Worm (Caenorhabditis elegans) whole organism, L3 larva: ENCODE data around the gene ZK632.12.

Experiments used
- R02D3.7 ChIP-seq: fragments of 150-350 bp; optimal IDR thresholded peaks from 2 replicates; lab custom pipeline; 2014; ENCODE audit warnings: missing biosample characterization, missing genetic modification characterization
- ZK546.5 ChIP-seq: sonication (generic microtip); optimal IDR thresholded peaks from 2 replicates; lab custom pipeline; 2017; ENCODE audit warnings: missing biosample characterization, missing genetic modification characterization
- aly-2 ChIP-seq: fragments of 150-350 bp; optimal IDR thresholded peaks from 2 replicates; lab custom pipeline; 2014; ENCODE audit warnings: missing biosample characterization, missing genetic modification characterization
- ama-1 ChIP-seq: fragments of 150-350 bp; optimal IDR thresholded peaks from 2 replicates; lab custom pipeline; 2018
- ceh-28 ChIP-seq: fragments of 150-350 bp; optimal IDR thresholded peaks from 2 replicates; lab custom pipeline; 2014; ENCODE audit warnings: missing biosample characterization, missing genetic modification reagents, missing genetic modification characterization
- ceh-82 ChIP-seq: fragments of 150-350 bp; optimal IDR thresholded peaks from 2 replicates; lab custom pipeline; 2014; ENCODE audit warnings: missing biosample characterization, missing genetic modification characterization
- ceh-9 ChIP-seq: sonication (generic microtip); optimal IDR thresholded peaks from 2 replicates; lab custom pipeline; 2018; ENCODE audit warnings: missing biosample characterization, missing genetic modification characterization
- daf-12 ChIP-seq: fragments of 150-350 bp; optimal IDR thresholded peaks from 2 replicates; lab custom pipeline; 2014; ENCODE audit warnings: missing biosample characterization, missing genetic modification reagents, missing genetic modification characterization
- egl-27 ChIP-seq: sonication (generic microtip); optimal IDR thresholded peaks from 4 replicates; lab custom pipeline; 2017; ENCODE audit warnings: missing biosample characterization, missing genetic modification reagents, missing genetic modification characterization
- egl-5 ChIP-seq: fragments of 150-350 bp; optimal IDR thresholded peaks from 2 replicates; lab custom pipeline; 2017; ENCODE audit warnings: missing biosample characterization, missing genetic modification reagents, missing genetic modification characterization, inconsistent platforms
- elt-1 ChIP-seq: fragments of 150-350 bp; optimal IDR thresholded peaks from 2 replicates; lab custom pipeline; 2014; ENCODE audit warnings: missing biosample characterization, missing genetic modification characterization
- elt-2 ChIP-seq: sonication (generic microtip); optimal IDR thresholded peaks from 2 replicates; lab custom pipeline; 2016; ENCODE audit warnings: missing genetic modification reagents, mild to moderate bottlenecking, missing genetic modification characterization, missing compliant biosample characterization
- elt-3 ChIP-seq, 3 experiments: fragments of 150-350 bp in 1 of 3; sonication (generic microtip) in 2 of 3; optimal IDR thresholded peaks; 2 replicates in 2 of 3; 4 replicates in 1 of 3; lab custom pipeline; 2014 to 2017; ENCODE audit warnings: missing biosample characterization in 3 of 3, missing genetic modification characterization in 3 of 3
- eor-1 ChIP-seq, 2 experiments: fragments of 150-350 bp; optimal IDR thresholded peaks; 2 replicates each; lab custom pipeline; 2014 to 2018; ENCODE audit warnings: missing biosample characterization in 2 of 2, missing genetic modification characterization in 2 of 2
- fkh-10 ChIP-seq: sonication (generic microtip); optimal IDR thresholded peaks from 2 replicates; lab custom pipeline; 2017; ENCODE audit warnings: missing biosample characterization, missing genetic modification reagents, missing genetic modification characterization
- fkh-2 ChIP-seq: fragments of 150-350 bp; optimal IDR thresholded peaks from 2 replicates; lab custom pipeline; 2014; ENCODE audit warnings: missing biosample characterization, missing genetic modification reagents, missing genetic modification characterization
- hmg-11 ChIP-seq: sonication (generic microtip); optimal IDR thresholded peaks from 2 replicates; lab custom pipeline; 2016; ENCODE audit warnings: missing genetic modification characterization, missing compliant biosample characterization
- jun-1 ChIP-seq: fragments of 150-350 bp; optimal IDR thresholded peaks from 2 replicates; lab custom pipeline; 2014; ENCODE audit warnings: missing biosample characterization, missing genetic modification reagents, missing genetic modification characterization
- lin-15B ChIP-seq: fragments of 150-350 bp; optimal IDR thresholded peaks from 2 replicates; lab custom pipeline; 2014; ENCODE audit warnings: missing biosample characterization, missing genetic modification characterization
- lin-39 ChIP-seq: fragments of 150-350 bp; optimal IDR thresholded peaks from 2 replicates; lab custom pipeline; 2018; ENCODE audit warnings: missing biosample characterization, missing genetic modification reagents, missing genetic modification characterization
- lsy-12 ChIP-seq: sonication (generic microtip); optimal IDR thresholded peaks from 2 replicates; lab custom pipeline; 2016; ENCODE audit warnings: mild to moderate bottlenecking, missing genetic modification characterization, missing compliant biosample characterization
- mdl-1 ChIP-seq: fragments of 150-350 bp; optimal IDR thresholded peaks from 2 replicates; lab custom pipeline; 2014; ENCODE audit warnings: missing biosample characterization, missing genetic modification characterization
- mml-1 ChIP-seq: fragments of 150-350 bp; sonication (generic microtip); optimal IDR thresholded peaks from 3 replicates; lab custom pipeline; 2014; ENCODE audit warnings: missing biosample characterization, missing genetic modification characterization
- nfya-1 ChIP-seq: sonication (generic microtip); optimal IDR thresholded peaks from 2 replicates; lab custom pipeline; 2017; ENCODE audit warnings: missing genetic modification characterization, mild to moderate bottlenecking, missing compliant biosample characterization, antibody characterized with exemption, moderate library complexity; ENCODE audit not compliant: insufficient read depth
- nhr-11 ChIP-seq: fragments of 150-350 bp; optimal IDR thresholded peaks from 2 replicates; lab custom pipeline; 2014; ENCODE audit warnings: missing biosample characterization, missing genetic modification characterization
- nhr-12 ChIP-seq: fragments of 150-350 bp; optimal IDR thresholded peaks from 2 replicates; lab custom pipeline; 2014; ENCODE audit warnings: missing biosample characterization, missing genetic modification characterization
- nhr-23 ChIP-seq: fragments of 150-350 bp; optimal IDR thresholded peaks from 2 replicates; lab custom pipeline; 2014; ENCODE audit warnings: missing biosample characterization, missing genetic modification reagents, missing genetic modification characterization
- nhr-237 ChIP-seq: fragments of 150-350 bp; optimal IDR thresholded peaks from 2 replicates; lab custom pipeline; 2014; ENCODE audit warnings: missing biosample characterization, missing genetic modification characterization
- nhr-25 ChIP-seq: sonication (generic microtip); optimal IDR thresholded peaks from 2 replicates; lab custom pipeline; 2017; ENCODE audit warnings: missing biosample characterization, missing genetic modification characterization
- nhr-28 ChIP-seq: fragments of 150-350 bp; optimal IDR thresholded peaks from 2 replicates; lab custom pipeline; 2014; ENCODE audit warnings: missing biosample characterization, missing genetic modification characterization
- nhr-43 ChIP-seq: sonication (generic microtip); optimal IDR thresholded peaks from 2 replicates; lab custom pipeline; 2016; ENCODE audit warnings: mild to moderate bottlenecking, missing genetic modification characterization, missing compliant biosample characterization; ENCODE audit not compliant: poor library complexity, severe bottlenecking
- nhr-67 ChIP-seq: fragments of 150-350 bp; optimal IDR thresholded peaks from 2 replicates; lab custom pipeline; 2014; ENCODE audit warnings: missing biosample characterization, missing genetic modification characterization
- nhr-76 ChIP-seq: fragments of 150-350 bp; sonication (generic microtip); optimal IDR thresholded peaks from 5 replicates; lab custom pipeline; 2014; ENCODE audit warnings: missing biosample characterization, missing genetic modification characterization
- pha-4 ChIP-seq: fragments of 150-350 bp; optimal IDR thresholded peaks from 2 replicates; lab custom pipeline; 2014; ENCODE audit warnings: missing biosample characterization, missing genetic modification reagents, missing genetic modification characterization
- pqm-1 ChIP-seq: fragments of 150-350 bp; optimal IDR thresholded peaks from 2 replicates; lab custom pipeline; 2017; ENCODE audit warnings: missing biosample characterization, missing genetic modification characterization, inconsistent platforms
- sea-2 ChIP-seq: fragments of 150-350 bp; sonication (generic microtip); optimal IDR thresholded peaks from 4 replicates; lab custom pipeline; 2014; ENCODE audit warnings: missing biosample characterization, missing genetic modification reagents, missing genetic modification characterization
- skn-1 ChIP-seq: fragments of 150-350 bp; optimal IDR thresholded peaks from 2 replicates; lab custom pipeline; 2014; ENCODE audit warnings: missing biosample characterization, missing genetic modification characterization
- snpc-4 ChIP-seq: fragments of 150-350 bp; optimal IDR thresholded peaks from 2 replicates; lab custom pipeline; 2014; ENCODE audit warnings: missing biosample characterization, missing genetic modification characterization
- tbx-2 ChIP-seq: sonication (generic microtip); optimal IDR thresholded peaks from 2 replicates; lab custom pipeline; 2016; ENCODE audit warnings: mild to moderate bottlenecking, missing genetic modification characterization, missing compliant biosample characterization
- unc-62 ChIP-seq: fragments of 150-350 bp; sonication (generic microtip); optimal IDR thresholded peaks from 4 replicates; lab custom pipeline; 2014; ENCODE audit warnings: missing biosample characterization, missing genetic modification reagents, missing genetic modification characterization
- zag-1 ChIP-seq: fragments of 150-350 bp; optimal IDR thresholded peaks from 2 replicates; lab custom pipeline; 2014; ENCODE audit warnings: missing biosample characterization, missing genetic modification characterization
- ztf-11 ChIP-seq: fragments of 150-350 bp; optimal IDR thresholded peaks from 2 replicates; lab custom pipeline; 2014; ENCODE audit warnings: missing biosample characterization, missing genetic modification characterization
- ztf-4 ChIP-seq: fragments of 150-350 bp; optimal IDR thresholded peaks from 2 replicates; lab custom pipeline; 2014; ENCODE audit warnings: missing biosample characterization, missing genetic modification characterization

ZK632.12 gene

DNA sequence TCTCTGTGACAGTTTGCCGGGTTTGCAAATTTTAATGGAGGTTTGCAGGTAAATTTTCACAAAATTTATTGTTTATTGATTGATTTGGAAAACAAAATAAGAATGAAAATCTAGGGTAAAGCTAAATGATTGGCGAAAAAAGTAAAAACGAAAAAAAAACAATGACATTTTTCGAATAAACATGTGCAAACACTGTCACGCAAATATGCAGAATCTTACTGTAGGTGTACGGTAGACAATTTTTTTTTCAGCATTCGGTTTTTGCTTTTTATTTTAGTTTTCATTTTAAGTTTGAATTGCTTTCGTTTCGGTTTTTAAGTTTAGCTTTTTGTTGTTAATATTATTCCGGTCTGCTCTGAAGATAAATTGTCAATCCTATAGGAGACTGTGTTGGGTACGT is 12.7 kb upstream of the ZK632.12 start:
- TF ChIP-seq skn-1 (tag; lab: Kevin White, UChicago) (no peak), fkh-2 (tag; lab: Kevin White, UChicago) (no peak), ceh-28 (tag; lab: Kevin White, UChicago) (peak; percentile 5), nhr-25 (tag; lab: Kevin White, UChicago) (no peak)

- TF ChIP-seq nhr-25 (tag; lab: Kevin White, UChicago) (peak; percentile 79), nhr-43 (tag; lab: Kevin White, UChicago) (peak; percentile 14), mml-1 (tag; lab: Kevin White, UChicago) (peak; percentile 47), lin-15B (peak; percentile 56), snpc-4 (tag; lab: Kevin White, UChicago) (peak; percentile 20), nhr-28 (tag; lab: Kevin White, UChicago) (no peak), zag-1 (tag; lab: Kevin White, UChicago) (no peak), sea-2 (no peak), fkh-2 (tag; lab: Kevin White, UChicago) (no peak), pha-4 (peak; percentile 48), ZK546.5 (no peak), aly-2 (tag; lab: Kevin White, UChicago) (no peak), eor-1 (tag; optimal IDR thresholded peaks at IDR 0.05; lab: Kevin White, UChicago) (no peak), elt-1 (peak; percentile 27), nhr-11 (tag; lab: Kevin White, UChicago) (no peak), nhr-76 (tag; lab: Kevin White, UChicago) (no peak), ama-1 (lab: Kevin White, UChicago) (peak; percentile 60), lin-39 (tag; lab: Kevin White, UChicago) (peak; percentile 75), unc-62 (GFP tag; lab: Kevin White, UChicago) (no peak), lsy-12 (tag; lab: Kevin White, UChicago) (peak; percentile 54), elt-3 (tag; optimal IDR thresholded peaks at IDR 0.05; lab: Kevin White, UChicago) (no peak), nhr-67 (tag; lab: Kevin White, UChicago) (no peak), nfya-1 (peak; percentile 74), skn-1 (tag; lab: Kevin White, UChicago) (no peak), ceh-28 (tag; lab: Kevin White, UChicago) (no peak), hmg-11 (peak; percentile 54), egl-27 (tag; lab: Kevin White, UChicago) (no peak), ztf-11 (tag; lab: Kevin White, UChicago) (no peak), fkh-10 (GFP tag; lab: Kevin White, UChicago) (no peak), elt-2 (tag; lab: Kevin White, UChicago) (peak; percentile 26), nhr-23 (tag; lab: Kevin White, UChicago) (peak; percentile 68), nhr-12 (tag; lab: Kevin White, UChicago) (no peak), tbx-2 (tag; lab: Kevin White, UChicago) (no peak), ceh-82 (tag; lab: Kevin White, UChicago) (no peak), pqm-1 (tag; lab: Kevin White, UChicago) (no peak), R02D3.7 (no peak), ztf-4 (tag; lab: Kevin White, UChicago) (no peak), egl-5 (tag; lab: Kevin White, UChicago) (peak; percentile 78), nhr-237 (tag; lab: Kevin White, UChicago) (no peak), mdl-1 (tag; lab: Kevin White, UChicago) (peak; percentile 36), jun-1 (tag; lab: Kevin White, UChicago) (no peak), daf-12 (tag; lab: Kevin White, UChicago) (no peak), ceh-9 (tag; lab: Kevin White, UChicago) (no peak)
These were observed 11.8 kb upstream of the ZK632.12 start, which contains the start of gene panl-3 for ce11 chrIII:9818763-9819162. Gene panl-3 (plus strand): TSS chrIII:9819056.
